Worm (Caenorhabditis elegans) whole organism, L2 larva: Measurements from ENCODE around the gene nas-16.

Experiments
- Y55F3AM.14 ChIP-seq: fragments of 200-800 bp; sonication (Bioruptor generic); optimal IDR thresholded peaks from 2 replicates; lab custom pipeline; 2018; ENCODE audit warnings: mild to moderate bottlenecking, missing genetic modification characterization, missing compliant biosample characterization
- alr-1 ChIP-seq: fragments of 150-350 bp; optimal IDR thresholded peaks from 2 replicates; lab custom pipeline; 2014; ENCODE audit warnings: missing biosample characterization, missing genetic modification characterization
- elt-3 ChIP-seq: sonication (generic microtip); optimal IDR thresholded peaks from 2 replicates; lab custom pipeline; 2017; ENCODE audit warnings: missing biosample characterization, missing genetic modification characterization
- nhr-10 ChIP-seq: sonication (generic microtip); optimal IDR thresholded peaks from 2 replicates; lab custom pipeline; 2017; ENCODE audit warnings: missing biosample characterization, missing genetic modification characterization
- nhr-12 ChIP-seq: fragments of 150-350 bp; optimal IDR thresholded peaks from 2 replicates; lab custom pipeline; 2014; ENCODE audit warnings: missing biosample characterization, missing genetic modification characterization
- nhr-77 ChIP-seq: fragments of 150-350 bp; optimal IDR thresholded peaks from 2 replicates; lab custom pipeline; 2014; ENCODE audit warnings: missing biosample characterization, missing genetic modification characterization
- skn-1 ChIP-seq: sonication (generic microtip); optimal IDR thresholded peaks from 2 replicates; lab custom pipeline; 2017; ENCODE audit warnings: missing biosample characterization, missing genetic modification characterization
- sma-3 ChIP-seq: sonication (generic microtip); optimal IDR thresholded peaks from 2 replicates; lab custom pipeline; 2016; ENCODE audit warnings: missing genetic modification reagents, missing genetic modification characterization, missing compliant biosample characterization
- snpc-4 ChIP-seq: fragments of 150-350 bp; optimal IDR thresholded peaks from 2 replicates; lab custom pipeline; 2014; ENCODE audit warnings: missing biosample characterization, missing genetic modification characterization
- unc-39 ChIP-seq: fragments of 150-350 bp; optimal IDR thresholded peaks from 2 replicates; lab custom pipeline; 2014; ENCODE audit warnings: missing biosample characterization, missing genetic modification characterization
- unc-55 ChIP-seq: fragments of 150-350 bp; sonication (generic microtip); optimal IDR thresholded peaks from 3 replicates; lab custom pipeline; 2014; ENCODE audit warnings: missing biosample characterization, missing genetic modification reagents, missing genetic modification characterization
- unc-62 ChIP-seq: fragments of 150-350 bp; optimal IDR thresholded peaks from 2 replicates; lab custom pipeline; 2014; ENCODE audit warnings: missing biosample characterization, missing genetic modification reagents, missing genetic modification characterization

ce11 chrV:11344816-11345336 is 47.2 kb upstream of the nas-16 start:
- no peak for TF ChIP-seq unc-39
- TF ChIP-seq nhr-10 (tag; lab: Kevin White, UChicago) = no peak
- TF ChIP-seq alr-1 (tag; lab: Kevin White, UChicago) = no peak
- no peak for TF ChIP-seq unc-55 (GFP tag; lab: Kevin White, UChicago)
- no peak for TF ChIP-seq elt-3 (tag; lab: Kevin White, UChicago)
- TF ChIP-seq nhr-77 (tag; lab: Kevin White, UChicago) = no peak
- TF ChIP-seq nhr-12 (tag; lab: Kevin White, UChicago) = no peak
- TF ChIP-seq skn-1 = no peak
- no peak for TF ChIP-seq Y55F3AM.14
- no peak for TF ChIP-seq sma-3
- no peak for TF ChIP-seq unc-62 (GFP tag; lab: Kevin White, UChicago)
- TF ChIP-seq snpc-4 (tag; lab: Kevin White, UChicago) = no peak
